Worm (Caenorhabditis elegans) whole organism, early embryonic: ENCODE data around the gene lfi-1.

Source experiments
- ama-1 ChIP-seq: fragments of 150-350 bp; optimal IDR thresholded peaks from 2 replicates; lab custom pipeline; 2014
- flt-1 ChIP-seq: fragments of 200-800 bp; sonication (Bioruptor generic); IDR thresholded peaks from 2 replicates; pipeline ENCODE4 v1.3.6; 2022; ENCODE audit warnings: missing genetic modification characterization, missing compliant biosample characterization
- hnd-1 ChIP-seq: sonication (generic microtip); optimal IDR thresholded peaks from 2 replicates; lab custom pipeline; 2016; ENCODE audit warnings: missing genetic modification characterization, missing compliant biosample characterization
- scrt-1 ChIP-seq: fragments of 200-800 bp; sonication (Bioruptor generic); IDR thresholded peaks from 2 replicates; pipeline ENCODE4 v1.3.6; 2022; ENCODE audit warnings: missing genetic modification characterization, missing compliant biosample characterization
- tbx-37 ChIP-seq: fragments of 200-800 bp; sonication (Bioruptor generic); conservative IDR thresholded peaks from 2 replicates; pipeline ENCODE4 v1.3.6; 2022; ENCODE audit warnings: missing genetic modification reagents, missing genetic modification characterization, missing compliant biosample characterization

- TF ChIP-seq hnd-1 (tag; lab: Kevin White, UChicago) = no peak
- TF ChIP-seq ama-1 (lab: Kevin White, UChicago) = no peak
- TF ChIP-seq flt-1 (GFP tag; lab: Robert Waterston, UW) = no peak
- TF ChIP-seq scrt-1 = no peak
- TF ChIP-seq tbx-37 (GFP tag; lab: Robert Waterston, UW) = no peak
Observed at ce11 chrX:4992523-4992922, 15.9 kb downstream of the lfi-1 start.
